Worm (Caenorhabditis elegans) whole organism, L2 larva: ENCODE measurements around the gene clec-78.

Source experiments
- C34F6.9 ChIP-seq: fragments of 150-350 bp; optimal IDR thresholded peaks from 2 replicates; lab custom pipeline; 2014; ENCODE audit warnings: missing biosample characterization, missing genetic modification characterization
- R02D3.7 ChIP-seq: fragments of 150-350 bp; optimal IDR thresholded peaks from 2 replicates; lab custom pipeline; 2014; ENCODE audit warnings: missing biosample characterization, missing genetic modification characterization
- egl-27 ChIP-seq: sonication (generic microtip); optimal IDR thresholded peaks from 3 replicates; lab custom pipeline; 2017; ENCODE audit warnings: missing biosample characterization, missing genetic modification reagents, missing genetic modification characterization
- unc-62 ChIP-seq: fragments of 150-350 bp; optimal IDR thresholded peaks from 2 replicates; lab custom pipeline; 2014; ENCODE audit warnings: missing biosample characterization, missing genetic modification reagents, missing genetic modification characterization
- zag-1 ChIP-seq: fragments of 150-350 bp; optimal IDR thresholded peaks from 2 replicates; lab custom pipeline; 2014; ENCODE audit warnings: missing biosample characterization, missing genetic modification characterization

DNA sequence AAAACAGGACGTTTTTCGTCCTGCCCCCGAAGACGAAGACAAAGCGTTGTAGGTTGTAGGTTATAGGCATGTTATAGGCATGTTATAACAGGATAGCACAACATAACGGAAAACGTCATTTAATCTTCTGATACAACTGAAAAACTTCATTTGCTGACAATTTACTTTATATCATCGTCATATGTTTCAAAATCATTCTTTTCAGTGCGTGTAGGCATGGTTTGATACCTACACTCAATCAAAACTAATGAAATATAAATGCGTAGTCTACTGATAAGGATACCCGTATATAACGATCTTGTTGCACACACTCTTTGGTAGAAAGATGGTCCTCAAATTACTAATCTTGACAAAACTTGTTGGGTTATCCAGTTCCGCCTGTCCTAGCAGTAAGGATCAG lies 32.2 kb upstream of the clec-78 start, which contains the start of gene clec-74:
- TF ChIP-seq zag-1 (tag; lab: Kevin White, UChicago), result no peak
- no peak for TF ChIP-seq unc-62
- TF ChIP-seq C34F6.9, result no peak
- TF ChIP-seq egl-27 (tag; lab: Kevin White, UChicago), result no peak
- no peak for TF ChIP-seq R02D3.7 (tag; lab: Kevin White, UChicago)
